Worm (Caenorhabditis elegans) whole organism, L2 larva: ENCODE data around the gene W03B1.5.

Experiments
- C34F6.9 ChIP-seq: fragments of 150-350 bp; optimal IDR thresholded peaks from 2 replicates; lab custom pipeline; 2014; ENCODE audit warnings: missing biosample characterization, missing genetic modification characterization
- R02D3.7 ChIP-seq: fragments of 150-350 bp; optimal IDR thresholded peaks from 2 replicates; lab custom pipeline; 2014; ENCODE audit warnings: missing biosample characterization, missing genetic modification characterization
- ceh-16 ChIP-seq: fragments of 150-350 bp; optimal IDR thresholded peaks from 2 replicates; lab custom pipeline; 2014; ENCODE audit warnings: missing biosample characterization, missing genetic modification characterization
- ceh-82 ChIP-seq: fragments of 150-350 bp; optimal IDR thresholded peaks from 2 replicates; lab custom pipeline; 2014; ENCODE audit warnings: missing biosample characterization, missing genetic modification characterization
- elt-3 ChIP-seq: sonication (generic microtip); optimal IDR thresholded peaks from 2 replicates; lab custom pipeline; 2017; ENCODE audit warnings: missing biosample characterization, missing genetic modification characterization
- nhr-11 ChIP-seq: fragments of 150-350 bp; optimal IDR thresholded peaks from 2 replicates; lab custom pipeline; 2014; ENCODE audit warnings: missing biosample characterization, missing genetic modification characterization
- nhr-129 ChIP-seq: fragments of 150-350 bp; optimal IDR thresholded peaks from 2 replicates; lab custom pipeline; 2014; ENCODE audit warnings: missing biosample characterization, missing genetic modification characterization
- nhr-237 ChIP-seq: fragments of 150-350 bp; optimal IDR thresholded peaks from 2 replicates; lab custom pipeline; 2014; ENCODE audit warnings: missing biosample characterization, missing genetic modification characterization
- nhr-77 ChIP-seq: fragments of 150-350 bp; optimal IDR thresholded peaks from 2 replicates; lab custom pipeline; 2014; ENCODE audit warnings: missing biosample characterization, missing genetic modification characterization
- snpc-4 ChIP-seq: fragments of 150-350 bp; optimal IDR thresholded peaks from 2 replicates; lab custom pipeline; 2014; ENCODE audit warnings: missing biosample characterization, missing genetic modification characterization
- unc-55 ChIP-seq: fragments of 150-350 bp; sonication (generic microtip); optimal IDR thresholded peaks from 3 replicates; lab custom pipeline; 2014; ENCODE audit warnings: missing biosample characterization, missing genetic modification reagents, missing genetic modification characterization
- unc-62 ChIP-seq: fragments of 150-350 bp; optimal IDR thresholded peaks from 2 replicates; lab custom pipeline; 2014; ENCODE audit warnings: missing biosample characterization, missing genetic modification reagents, missing genetic modification characterization
- ztf-11 ChIP-seq: sonication (generic microtip); optimal IDR thresholded peaks from 2 replicates; lab custom pipeline; 2017; ENCODE audit warnings: missing biosample characterization, missing genetic modification characterization

- TF ChIP-seq ztf-11 (no peak), elt-3 (tag; lab: Kevin White, UChicago) (no peak), nhr-11 (no peak), nhr-237 (no peak), unc-62 (GFP tag; lab: Kevin White, UChicago) (no peak), R02D3.7 (tag; lab: Kevin White, UChicago) (no peak), snpc-4 (tag; lab: Kevin White, UChicago) (no peak), ceh-16 (tag; lab: Kevin White, UChicago) (no peak), ceh-82 (no peak), nhr-129 (tag; lab: Kevin White, UChicago) (no peak), nhr-77 (tag; lab: Kevin White, UChicago) (no peak), unc-55 (no peak), C34F6.9 (tag; lab: Kevin White, UChicago) (no peak)
Measured at ce11 chrIV:4346512-4346911, 1.7 kb upstream of the W03B1.5 start, which contains the start of gene oac-52.
